Worm (Caenorhabditis elegans): ENCODE data around the gene Y59E9AL.4.
"Not testable (repeated sequence)": the region's sequence is repeated elsewhere in the genome, so short reads cannot be mapped to it uniquely, and the experiment has no call there.

The Y59E9AL.4 gene

DNA sequence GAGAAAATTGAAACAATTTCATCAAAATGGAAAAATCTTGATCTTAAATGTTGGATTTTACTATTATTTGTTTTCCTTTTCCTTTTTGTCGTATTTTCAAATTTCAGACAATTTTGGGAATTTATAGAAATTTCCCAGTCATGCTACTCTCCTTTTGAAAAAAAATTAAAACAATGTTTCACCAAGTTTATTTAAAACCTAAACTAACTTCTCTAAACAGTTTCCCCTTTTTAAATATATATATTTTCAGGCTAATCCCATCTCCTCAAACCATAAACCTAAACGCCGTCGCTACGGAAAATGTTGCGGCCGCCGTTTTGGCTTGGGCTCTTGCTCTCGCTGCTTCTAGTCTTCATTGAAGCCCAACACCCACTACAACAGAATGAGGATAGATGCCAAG is 42.0 kb downstream of the Y59E9AL.4 start, which contains the start of gene lam-1:
Gene lam-1 (plus strand): TSS at position 301 of the 400 bp plus-strand sequence.
- no peak for TF ChIP-seq elt-1 (tag; optimal IDR thresholded peaks at IDR 0.05)
- no peak for TF ChIP-seq dmd-4 (tag; optimal IDR thresholded peaks at IDR 0.05)
- no peak for TF ChIP-seq peb-1 (tag; optimal IDR thresholded peaks at IDR 0.05)
- TF ChIP-seq lin-39 (tag; optimal IDR thresholded peaks at IDR 0.05): no peak
- TF ChIP-seq crh-2 (tag; optimal IDR thresholded peaks at IDR 0.05): no peak
- no peak for TF ChIP-seq nhr-21 (tag; optimal IDR thresholded peaks at IDR 0.05)
- no peak for TF ChIP-seq C34F6.9 (tag; optimal IDR thresholded peaks at IDR 0.05)

DNA sequence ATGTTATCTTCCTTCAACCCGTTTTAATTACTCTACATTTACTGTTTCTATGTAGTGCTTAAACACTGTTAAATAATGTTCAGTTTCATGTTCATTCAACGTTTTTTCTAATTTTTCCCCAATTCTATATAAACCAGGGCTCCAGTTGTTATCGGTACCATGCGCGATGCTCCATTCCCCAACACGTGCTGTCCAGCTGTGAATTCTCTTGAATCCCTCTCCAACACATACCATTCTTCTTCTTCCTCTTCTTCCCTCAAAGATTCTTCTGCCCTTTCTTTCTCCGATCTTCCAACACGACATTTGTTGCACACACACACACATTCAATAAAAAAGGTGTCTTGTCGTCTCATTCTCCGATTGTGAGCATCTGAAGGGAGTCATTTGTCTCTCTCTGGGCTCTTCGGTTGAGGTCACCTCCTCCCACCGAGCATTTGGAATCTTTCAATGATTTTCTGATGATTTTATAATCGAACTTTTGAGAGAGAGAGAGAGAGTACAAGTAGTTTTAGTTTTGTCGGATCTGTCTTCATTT is 42.9 kb downstream of the Y59E9AL.4 start:
- TF ChIP-seq nhr-129 (tag; optimal IDR thresholded peaks at IDR 0.05) (peak; percentile 3), peb-1 (tag; optimal IDR thresholded peaks at IDR 0.05) (no peak), F13H6.1 (tag; optimal IDR thresholded peaks at IDR 0.05) (peak; percentile 9)

DNA sequence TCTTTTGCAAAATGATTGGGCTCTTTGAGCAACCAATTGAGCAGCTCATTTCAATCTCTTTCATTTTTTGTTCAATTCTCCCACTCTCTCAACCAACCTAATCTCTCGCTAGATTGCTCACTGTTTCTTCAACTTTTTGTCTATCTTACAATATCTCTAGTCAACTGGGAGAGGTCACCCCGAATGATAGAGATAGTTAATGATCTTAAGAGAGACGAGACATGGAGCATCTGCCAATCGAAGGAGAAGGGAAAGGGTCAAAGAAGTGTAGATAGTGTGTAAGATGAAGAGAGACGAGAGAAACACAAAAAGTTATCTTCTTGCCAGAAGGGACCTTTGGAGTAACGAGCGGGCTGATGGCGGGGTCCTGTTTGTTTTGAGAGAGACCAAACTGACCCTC is 45.7 kb downstream of the Y59E9AL.4 start:
- TF ChIP-seq nhr-23 (tag; optimal IDR thresholded peaks at IDR 0.05) (no peak), sma-9 (GFP tag; optimal IDR thresholded peaks at IDR 0.05) (peak; percentile 41), sma-9 (tag; optimal IDR thresholded peaks at IDR 0.05) (no peak), F13H6.1 (tag; optimal IDR thresholded peaks at IDR 0.05) (peak; percentile 68), nhr-25 (tag; optimal IDR thresholded peaks at IDR 0.05) (no peak), C34F6.9 (tag; optimal IDR thresholded peaks at IDR 0.05) (peak; percentile 48), mbf-1 (tag; optimal IDR thresholded peaks at IDR 0.05) (no peak), nhr-129 (tag; optimal IDR thresholded peaks at IDR 0.05) (peak; percentile 68)

DNA sequence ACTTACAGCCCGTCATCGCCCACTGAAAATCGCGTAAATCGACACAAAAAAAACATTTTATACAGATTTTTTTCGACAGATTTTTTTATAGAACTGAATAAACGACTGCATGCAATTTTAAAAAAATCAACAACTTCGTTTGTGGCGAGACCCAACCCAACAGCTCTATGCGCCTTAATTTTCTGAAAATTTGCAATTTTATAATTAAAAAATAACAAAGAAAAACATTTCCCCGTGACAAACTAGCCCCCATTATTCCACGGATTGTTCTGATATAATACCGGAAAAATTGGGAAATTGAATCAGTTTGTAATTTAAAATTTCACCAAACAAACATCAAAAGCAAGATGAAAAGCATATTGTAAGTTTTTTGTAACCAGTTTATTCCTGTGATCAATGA is 49.0 kb downstream of the Y59E9AL.4 start, which contains the start of gene ptp-5.1:
Gene ptp-5.1 (plus strand): TSS at position 301 of the 400 bp plus-strand sequence.
- no peak for TF ChIP-seq nhr-6 (tag; optimal IDR thresholded peaks at IDR 0.05)
- no peak for TF ChIP-seq lin-13 (GFP tag; optimal IDR thresholded peaks at IDR 0.05)
- TF ChIP-seq nhr-21 (tag; optimal IDR thresholded peaks at IDR 0.05): no peak
- no peak for TF ChIP-seq nhr-129 (tag; optimal IDR thresholded peaks at IDR 0.05)
- TF ChIP-seq ceh-16 (tag; optimal IDR thresholded peaks at IDR 0.05): no peak
- no peak for TF ChIP-seq ztf-1 (GFP tag; conservative IDR thresholded peaks at IDR 0.05)
- no peak for TF ChIP-seq sma-9 (GFP tag; optimal IDR thresholded peaks at IDR 0.05)
- TF ChIP-seq sma-9 (tag; optimal IDR thresholded peaks at IDR 0.05): no peak

DNA sequence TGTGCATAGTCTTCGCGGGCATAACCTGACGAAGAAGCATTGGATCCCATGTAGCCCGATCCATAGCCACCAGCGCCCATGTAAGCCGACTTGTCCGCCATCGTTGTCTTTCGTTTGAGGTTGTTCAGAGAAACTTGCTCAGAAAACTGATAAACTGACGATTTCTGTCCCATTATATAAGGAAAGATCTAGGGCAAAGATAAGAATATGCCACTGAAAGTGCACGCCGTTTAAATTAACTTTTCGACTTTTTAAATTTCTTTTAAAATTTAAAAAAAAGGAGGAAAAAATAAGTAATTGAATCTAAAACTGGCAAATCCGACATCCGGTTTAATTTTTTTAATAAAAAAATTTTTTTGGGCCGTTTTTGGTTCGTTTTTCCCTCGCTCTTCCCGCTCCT is 49.4 kb downstream of the Y59E9AL.4 start, which contains the start of gene nspd-6:
Gene nspd-6 (minus strand): TSS at position 101 of the 400 bp plus-strand sequence.
- TF ChIP-seq ztf-4, nhr-237, crh-2 (tag; optimal IDR thresholded peaks at IDR 0.05): not testable (repeated sequence)

DNA sequence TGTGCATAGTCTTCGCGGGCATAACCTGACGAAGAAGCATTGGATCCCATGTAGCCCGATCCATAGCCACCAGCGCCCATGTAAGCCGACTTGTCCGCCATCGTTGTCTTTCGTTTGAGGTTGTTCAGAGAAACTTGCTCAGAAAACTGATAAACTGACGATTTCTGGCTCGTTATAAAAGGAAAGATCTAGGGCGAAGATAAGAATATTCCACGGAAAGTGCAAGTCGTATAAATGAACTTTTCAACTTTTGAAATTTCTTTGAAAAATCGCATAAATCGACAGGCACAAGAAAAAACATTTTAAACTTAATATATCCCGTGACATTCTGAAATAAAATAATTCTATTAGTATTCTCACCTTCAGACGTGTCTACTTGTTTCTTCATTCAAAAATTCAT is 52.1 kb downstream of the Y59E9AL.4 start, which contains the start of the genes nspd-3 and C24D10.2:
Gene nspd-3 (minus strand): TSS at position 101 of the 400 bp plus-strand sequence.
Gene C24D10.2 (plus strand): TSS at position 399 of the 400 bp plus-strand sequence.
- TF ChIP-seq nhr-10, nhr-129, alr-1 (tag; optimal IDR thresholded peaks at IDR 0.05): not testable (repeated sequence)

All from whole organism, L2 larva.